Worm (Caenorhabditis elegans) whole organism, midembryonic: ENCODE results near the gene C33D3.3.

Source experiments
- T22C8.4 ChIP-seq: fragments of 200-800 bp; sonication (Bioruptor generic); IDR thresholded peaks from 2 replicates; pipeline ENCODE4 v1.3.6; 2022; ENCODE audit warnings: missing genetic modification characterization, missing compliant biosample characterization
- cog-1 ChIP-seq: sonication (generic microtip); optimal IDR thresholded peaks from 2 replicates; lab custom pipeline; 2016; ENCODE audit warnings: missing genetic modification characterization, missing compliant biosample characterization
- flt-1 ChIP-seq: fragments of 200-800 bp; sonication (Bioruptor generic); IDR thresholded peaks from 2 replicates; pipeline ENCODE4 v1.3.6; 2022; ENCODE audit warnings: missing genetic modification characterization, missing compliant biosample characterization
- klf-2 ChIP-seq: fragments of 200-800 bp; sonication (Bioruptor generic); conservative IDR thresholded peaks from 2 replicates; pipeline ENCODE4 v1.3.6; 2022; ENCODE audit warnings: missing genetic modification reagents, missing genetic modification characterization, missing compliant biosample characterization
- med-1 ChIP-seq: sonication (generic microtip); optimal IDR thresholded peaks from 2 replicates; lab custom pipeline; 2017; ENCODE audit warnings: missing genetic modification characterization, mild to moderate bottlenecking, missing compliant biosample characterization, antibody characterized with exemption, missing genetic modification reagents; ENCODE audit not compliant: insufficient read depth
- ref-1 ChIP-seq: fragments of 200-800 bp; sonication (Bioruptor generic); conservative IDR thresholded peaks from 2 replicates; pipeline ENCODE4 v1.3.6; 2022; ENCODE audit warnings: missing genetic modification reagents, missing genetic modification characterization, missing compliant biosample characterization
- tab-1 ChIP-seq: fragments of 200-800 bp; sonication (Bioruptor generic); IDR thresholded peaks from 2 replicates; pipeline ENCODE4 v1.3.6; 2022; ENCODE audit warnings: missing genetic modification characterization, missing compliant biosample characterization
- ztf-23 ChIP-seq: fragments of 200-800 bp; sonication (Bioruptor generic); IDR thresholded peaks from 2 replicates; pipeline ENCODE4 v1.3.6; 2022; ENCODE audit warnings: missing genetic modification reagents, missing genetic modification characterization, missing compliant biosample characterization
- ztf-29 ChIP-seq: fragments of 200-800 bp; sonication (Bioruptor generic); IDR thresholded peaks from 2 replicates; pipeline ENCODE4 v1.3.6; 2022; ENCODE audit warnings: missing genetic modification reagents, missing genetic modification characterization, missing compliant biosample characterization

DNA sequence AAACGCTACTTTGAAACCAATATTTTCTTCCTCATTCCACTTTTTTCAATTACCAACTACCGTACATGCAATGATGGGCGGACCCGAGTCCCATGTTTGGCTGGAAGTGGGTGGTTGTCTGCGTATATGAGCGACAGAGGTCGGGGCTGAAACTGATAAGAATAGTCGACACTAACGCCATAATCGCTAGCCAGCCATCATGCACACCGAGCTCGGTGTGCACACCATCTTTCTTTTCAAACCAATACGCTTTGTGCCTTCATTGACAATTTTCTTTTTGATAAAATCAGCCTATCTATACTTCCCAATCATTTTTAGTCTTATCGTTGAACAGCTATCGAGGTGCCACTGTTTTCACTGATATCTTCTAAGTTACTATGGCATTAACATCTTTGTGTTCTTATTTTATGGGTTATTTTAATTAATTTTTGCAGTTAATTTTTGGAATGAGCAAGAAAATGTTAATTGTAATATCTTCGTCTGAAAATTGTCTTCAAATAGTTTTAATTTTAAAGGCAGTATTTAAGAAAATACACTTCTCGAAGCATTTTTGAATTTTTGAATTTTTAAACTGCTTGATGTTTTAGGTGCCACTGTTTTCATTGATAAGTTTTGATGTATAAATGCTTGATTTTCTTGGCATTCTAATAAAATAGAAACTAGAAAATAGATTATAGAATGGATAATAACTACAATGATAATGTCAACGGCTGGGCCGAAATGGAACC lies 4.4 kb upstream of the C33D3.3 start, which contains the start of gene elt-2:
- no peak for TF ChIP-seq T22C8.4 (GFP tag; lab: Robert Waterston, UW)
- TF ChIP-seq ztf-23, result no peak
- no peak for TF ChIP-seq med-1 (GFP tag; lab: Kevin White, UChicago)
- no peak for TF ChIP-seq flt-1 (GFP tag; lab: Robert Waterston, UW)
- TF ChIP-seq cog-1, result no peak
- TF ChIP-seq klf-2 (GFP tag; lab: Robert Waterston, UW), result no peak
- no peak for TF ChIP-seq tab-1 (GFP tag; lab: Robert Waterston, UW)
- no peak for TF ChIP-seq ztf-29 (GFP tag; lab: Robert Waterston, UW)
- TF ChIP-seq ref-1, result no peak
